Worm (Caenorhabditis elegans): ENCODE measurements around the gene nep-12.

ce11 chrII:4727769-4728168, 56.6 kb downstream of the nep-12 start, which contains the start of gene ttr-41:
- TF ChIP-seq nfya-1 (tag; optimal IDR thresholded peaks at IDR 0.05) (no peak), hlh-6 (tag; optimal IDR thresholded peaks at IDR 0.05) (no peak), F13H6.1 (tag; optimal IDR thresholded peaks at IDR 0.05) (no peak), tbx-2 (tag; optimal IDR thresholded peaks at IDR 0.05) (no peak), lin-11 (tag; optimal IDR thresholded peaks at IDR 0.05) (no peak), ceh-9 (tag; optimal IDR thresholded peaks at IDR 0.05) (no peak), unc-3 (GFP tag; conservative IDR thresholded peaks at IDR 0.05) (no peak), unc-3 (tag; optimal IDR thresholded peaks at IDR 0.05) (no peak), dmd-4 (tag; optimal IDR thresholded peaks at IDR 0.05; ENCODE audit: borderline replicate concordance) (no peak), sox-2 (GFP tag; IDR thresholded peaks at IDR 0.05) (no peak), elt-4 (tag; optimal IDR thresholded peaks at IDR 0.05) (no peak)
